Fruit fly (Drosophila melanogaster): ENCODE results near the gene yellow-c.

Gene yellow-c

DNA sequence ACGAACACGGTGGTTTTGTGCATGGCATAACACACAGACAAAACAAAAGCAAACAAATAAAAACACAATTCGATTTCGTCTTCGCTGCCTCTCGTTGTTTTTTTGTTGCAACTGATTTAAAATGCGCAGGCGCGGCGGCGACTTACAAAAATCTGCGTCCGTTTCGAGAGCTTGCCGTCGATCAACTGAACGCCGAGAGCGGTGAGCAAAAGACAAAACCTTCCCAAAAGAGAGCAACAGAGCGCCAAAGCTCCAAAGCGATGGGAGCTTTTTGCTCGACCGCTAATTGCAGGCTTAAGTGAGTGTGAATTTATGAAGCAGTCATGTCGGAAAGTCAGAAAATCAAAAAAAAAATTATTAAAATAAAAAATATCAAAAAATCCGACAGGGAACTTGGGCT, 37.8 kb upstream of the yellow-c start, which contains the start of gene mol (continued):
- no peak for TF ChIP-seq Optix (GFP tag; IDR thresholded peaks at IDR 0.05)
- 0 out of 4 replicates have a peak, but pooled peaks have one; percentile 71 for TF ChIP-seq chinmo (GFP tag; IDR thresholded peaks at IDR 0.05; ENCODE audit: partially characterized antibody)
- no peak for TF ChIP-seq Dref (GFP tag; IDR thresholded peaks at IDR 0.05)
- TF ChIP-seq CG16779 (GFP tag; IDR thresholded peaks at IDR 0.05), result no peak
- TF ChIP-seq odd (GFP tag; optimal IDR thresholded peaks at IDR 0.05), result no peak
- no peak for TF ChIP-seq p53 (GFP tag; optimal IDR thresholded peaks at IDR 0.05)
- TF ChIP-seq CG7271 (tag; optimal IDR thresholded peaks at IDR 0.05), result no peak
- no peak for TF ChIP-seq H2.0 (GFP tag; IDR thresholded peaks at IDR 0.05)
- TF ChIP-seq Antp (GFP tag; optimal IDR thresholded peaks at IDR 0.05), result no peak
- TF ChIP-seq ash1 (GFP tag; optimal IDR thresholded peaks at IDR 0.05), result no peak
- TF ChIP-seq vvl (GFP tag; IDR thresholded peaks at IDR 0.05), result peak; percentile 70
- TF ChIP-seq PHDP (tag; optimal IDR thresholded peaks at IDR 0.05), result no peak
- no peak for TF ChIP-seq yki (optimal IDR thresholded peaks at IDR 0.05)
- no peak for TF ChIP-seq CG13624 (GFP tag; optimal IDR thresholded peaks at IDR 0.05)
- TF ChIP-seq CG11093 (GFP tag; IDR thresholded peaks at IDR 0.05), result no peak
- TF ChIP-seq CG6791 (GFP tag; IDR thresholded peaks at IDR 0.05; ENCODE audit: partially characterized antibody), result no peak; the same call in 2 of the 3 replicates
- no peak for TF ChIP-seq Meics (GFP tag; optimal IDR thresholded peaks at IDR 0.05)
- TF ChIP-seq dpn (GFP tag; optimal IDR thresholded peaks at IDR 0.05), result no peak
- TF ChIP-seq CHES-1-like (GFP tag; optimal IDR thresholded peaks at IDR 0.05), result no peak
- TF ChIP-seq CG12744 (GFP tag; optimal IDR thresholded peaks at IDR 0.05), result no peak
- TF ChIP-seq tgo (GFP tag; IDR thresholded peaks at IDR 0.05), result no peak
- no peak for TF ChIP-seq CG6765 (GFP tag; optimal IDR thresholded peaks at IDR 0.05)
- 0 out of 2 replicates have a peak, but pooled peaks have one; percentile 18 for TF ChIP-seq E2f2 (GFP tag; IDR thresholded peaks at IDR 0.05)
- TF ChIP-seq repo (GFP tag; optimal IDR thresholded peaks at IDR 0.05), result no peak
- TF ChIP-seq CG13287 (GFP tag; IDR thresholded peaks at IDR 0.05; ENCODE audit: partially characterized antibody), result peak; percentile 23; the same call in 1 of the 2 replicates
- TF ChIP-seq CkIIα-i1 (GFP tag; IDR thresholded peaks at IDR 0.05), result no peak
- 0 out of 3 replicates have a peak, but pooled peaks have one; percentile 39 for TF ChIP-seq mld (GFP tag; IDR thresholded peaks at IDR 0.05; ENCODE audit: partially characterized antibody)
- TF ChIP-seq Deaf1 (tag; optimal IDR thresholded peaks at IDR 0.05), result peak; percentile 11
- no peak for TF ChIP-seq al (GFP tag; IDR thresholded peaks at IDR 0.05)
- TF ChIP-seq tap (tag; optimal IDR thresholded peaks at IDR 0.05), result no peak
- no peak for TF ChIP-seq Gsc (GFP tag; IDR thresholded peaks at IDR 0.05)
- TF ChIP-seq prd (optimal IDR thresholded peaks at IDR 0.05), result no peak
- TF ChIP-seq prd (GFP tag; IDR thresholded peaks at IDR 0.05), result no peak
- TF ChIP-seq HHEX (GFP tag; optimal IDR thresholded peaks at IDR 0.05), result no peak
- TF ChIP-seq lbe (GFP tag; optimal IDR thresholded peaks at IDR 0.05), result no peak
- TF ChIP-seq Bgb (GFP tag; IDR thresholded peaks at IDR 0.05; ENCODE audit: partially characterized antibody), result 0 out of 2 replicates have a peak, but pooled peaks have one; percentile 17
- no peak for TF ChIP-seq Sry-β (GFP tag; optimal IDR thresholded peaks at IDR 0.05)
- no peak for TF ChIP-seq Xbp1 (GFP tag; optimal IDR thresholded peaks at IDR 0.05)
- TF ChIP-seq Poxn (GFP tag; IDR thresholded peaks at IDR 0.05), result no peak
- TF ChIP-seq Jarid2 (GFP tag; optimal IDR thresholded peaks at IDR 0.05), result peak; percentile 81
- TF ChIP-seq org-1 (GFP tag; optimal IDR thresholded peaks at IDR 0.05), result no peak
- no peak for TF ChIP-seq Doc3 (GFP tag; IDR thresholded peaks at IDR 0.05; ENCODE audit: partially characterized antibody)
- no peak for TF ChIP-seq CG12659 (GFP tag; optimal IDR thresholded peaks at IDR 0.05)
- no peak for TF ChIP-seq CG8388 (GFP tag; optimal IDR thresholded peaks at IDR 0.05)
- no peak for TF ChIP-seq gfzf (GFP tag; optimal IDR thresholded peaks at IDR 0.05)
- no peak for TF ChIP-seq CG10366 (GFP tag; IDR thresholded peaks at IDR 0.05)
- TF ChIP-seq caup (GFP tag; optimal IDR thresholded peaks at IDR 0.05; ENCODE audit: severe bottlenecking), result no peak
- no peak for TF ChIP-seq ab (GFP tag; optimal IDR thresholded peaks at IDR 0.05)
- TF ChIP-seq gro (GFP tag; optimal IDR thresholded peaks at IDR 0.05), result no peak
- TF ChIP-seq CG15514 (GFP tag; optimal IDR thresholded peaks at IDR 0.05), result no peak
- 0 out of 3 replicates have a peak, but pooled peaks have one; percentile 42 for TF ChIP-seq ci (GFP tag; IDR thresholded peaks at IDR 0.05)

Data from whole organism, embryonic.